Fruit fly (Drosophila melanogaster) whole organism, pupa: Measurements from ENCODE around the gene spri.

Experiments used
- CG10348 ChIP-seq: fragments of 200-800 bp; sonication (Bioruptor generic); IDR thresholded peaks from 2 replicates; pipeline ENCODE4 v1.3.6; 2022; ENCODE audit warnings: missing biosample characterization, missing genetic modification characterization
- CG12605 ChIP-seq: fragments of 200-800 bp; sonication (Bioruptor generic); IDR thresholded peaks from 2 replicates; pipeline ENCODE4 v1.3.6; 2022; ENCODE audit warnings: missing biosample characterization, missing genetic modification characterization
- CG13204 ChIP-seq: fragments of 200-800 bp; sonication (Bioruptor generic); optimal IDR thresholded peaks from 2 replicates; lab custom pipeline; 2018; ENCODE audit warnings: missing biosample characterization, mild to moderate bottlenecking, missing genetic modification characterization, moderate library complexity
- CG14655 ChIP-seq: fragments of 200-800 bp; sonication (Bioruptor generic); optimal IDR thresholded peaks from 3 replicates; lab custom pipeline; 2017; ENCODE audit warnings: mild to moderate bottlenecking, missing biosample characterization, missing genetic modification reagents, missing genetic modification characterization
- CG15710 ChIP-seq: fragments of 200-800 bp; sonication (Bioruptor generic); optimal IDR thresholded peaks from 2 replicates; lab custom pipeline; 2018; ENCODE audit warnings: missing biosample characterization, mild to moderate bottlenecking, missing genetic modification characterization, moderate library complexity
- CG17806 ChIP-seq: fragments of 200-800 bp; sonication (Bioruptor generic); optimal IDR thresholded peaks from 2 replicates; lab custom pipeline; 2018; ENCODE audit warnings: missing biosample characterization, mild to moderate bottlenecking, missing genetic modification characterization, moderate library complexity
- CG32121 ChIP-seq: fragments of 200-800 bp; sonication (Bioruptor generic); IDR thresholded peaks from 2 replicates; pipeline ENCODE4 v1.3.6; 2022; ENCODE audit warnings: missing biosample characterization, missing genetic modification characterization
- CG34367 ChIP-seq: fragments of 200-800 bp; sonication (Bioruptor generic); optimal IDR thresholded peaks from 2 replicates; lab custom pipeline; 2018; ENCODE audit warnings: missing biosample characterization, mild to moderate bottlenecking, missing genetic modification characterization
- CG4496 ChIP-seq: fragments of 200-800 bp; sonication (Bioruptor generic); IDR thresholded peaks from 3 replicates; pipeline ENCODE4 v1.3.6; 2022; ENCODE audit warnings: missing biosample characterization, missing genetic modification characterization
- CG8159 ChIP-seq: fragments of 200-800 bp; sonication (Bioruptor generic); optimal IDR thresholded peaks from 3 replicates; lab custom pipeline; 2018; ENCODE audit warnings: missing biosample characterization, mild to moderate bottlenecking, missing genetic modification characterization, moderate library complexity
- CG8301 ChIP-seq: fragments of 200-800 bp; sonication (Bioruptor generic); optimal IDR thresholded peaks from 2 replicates; lab custom pipeline; 2018; ENCODE audit warnings: missing biosample characterization, mild to moderate bottlenecking, missing genetic modification characterization
- CG9948 ChIP-seq: fragments of 200-800 bp; sonication (Bioruptor generic); optimal IDR thresholded peaks from 2 replicates; lab custom pipeline; 2018; ENCODE audit warnings: missing biosample characterization, mild to moderate bottlenecking, missing genetic modification characterization, moderate library complexity
- D1 ChIP-seq: fragments of 200-800 bp; sonication (Bioruptor generic); optimal IDR thresholded peaks from 2 replicates; lab custom pipeline; 2018; ENCODE audit warnings: missing biosample characterization, mild to moderate bottlenecking, missing genetic modification characterization, moderate library complexity
- EcR ChIP-seq: fragments of 200-800 bp; sonication (Bioruptor generic); optimal IDR thresholded peaks from 3 replicates; lab custom pipeline; 2019; ENCODE audit warnings: missing biosample characterization, missing genetic modification characterization, mild to moderate bottlenecking, moderate library complexity, missing genetic modification reagents
- Ets98B ChIP-seq: fragments of 200-800 bp; sonication (Bioruptor generic); IDR thresholded peaks from 2 replicates; pipeline ENCODE4 v1.3.6; 2022; ENCODE audit warnings: missing biosample characterization, missing genetic modification characterization
- Pif1A ChIP-seq: fragments of 200-800 bp; sonication (Bioruptor generic); optimal IDR thresholded peaks from 3 replicates; lab custom pipeline; 2016; ENCODE audit warnings: missing biosample characterization, missing genetic modification characterization
- Pif1B ChIP-seq: fragments of 200-800 bp; sonication (Bioruptor generic); optimal IDR thresholded peaks from 3 replicates; lab custom pipeline; 2016; ENCODE audit warnings: missing biosample characterization, missing genetic modification characterization
- Snoo ChIP-seq: fragments of 200-800 bp; sonication (Bioruptor generic); optimal IDR thresholded peaks from 3 replicates; lab custom pipeline; 2017; ENCODE audit warnings: missing biosample characterization, mild to moderate bottlenecking, missing genetic modification characterization, inconsistent platforms
- fd96Ca ChIP-seq: fragments of 200-800 bp; sonication (Bioruptor generic); IDR thresholded peaks from 3 replicates; pipeline ENCODE4 v1.3.6; 2022; ENCODE audit warnings: missing biosample characterization, missing genetic modification characterization
- gl ChIP-seq: fragments of 200-800 bp; sonication (Bioruptor generic); optimal IDR thresholded peaks from 2 replicates; lab custom pipeline; 2018; ENCODE audit warnings: missing biosample characterization, mild to moderate bottlenecking, missing genetic modification characterization
- rn ChIP-seq: fragments of 200-800 bp; sonication (Bioruptor generic); IDR thresholded peaks from 2 replicates; pipeline ENCODE4 v1.3.6; 2022; ENCODE audit warnings: missing biosample characterization, missing genetic modification characterization

spri gene

dm6 chrX:10570142-10570756 lies 15.0 kb downstream of the spri start:
- peak; percentile 65 for TF ChIP-seq rn
- TF ChIP-seq CG8301: peak; percentile 89
- peak; percentile 83 for TF ChIP-seq CG32121
- peak; percentile 23 for TF ChIP-seq Snoo (tag; lab: Kevin White, UChicago)
- peak; percentile 84 for TF ChIP-seq CG34367 (tag; lab: Kevin White, UChicago)
- TF ChIP-seq CG10348: peak; percentile 40; the same call in 1 of the 2 replicates
- peak; percentile 89 for TF ChIP-seq Pif1A (GFP tag; lab: Kevin White, UChicago)
- peak; percentile 89 for TF ChIP-seq Ets98B (GFP tag; lab: Robert Waterston, UW)
- peak; percentile 92 for TF ChIP-seq fd96Ca (GFP tag; lab: Robert Waterston, UW)
- TF ChIP-seq gl (tag; lab: Kevin White, UChicago): peak; percentile 76
- peak; percentile 62 for TF ChIP-seq CG13204 (GFP tag; lab: Kevin White, UChicago)
- peak; percentile 92 for TF ChIP-seq CG4496 (GFP tag; lab: Robert Waterston, UW)
- peak; percentile 83 for TF ChIP-seq CG8159 (tag; lab: Kevin White, UChicago)
- peak; percentile 85 for TF ChIP-seq CG12605 (GFP tag; lab: Robert Waterston, UW)
- TF ChIP-seq Pif1B (GFP tag; lab: Kevin White, UChicago): peak; percentile 86
- peak; percentile 84 for TF ChIP-seq CG9948 (tag; lab: Kevin White, UChicago)
- TF ChIP-seq CG14655 (GFP tag; lab: Kevin White, UChicago): peak; percentile 91
- peak; percentile 83 for TF ChIP-seq CG17806 (tag; lab: Kevin White, UChicago)
- TF ChIP-seq CG15710 (tag; lab: Kevin White, UChicago): peak; percentile 79
- no peak for TF ChIP-seq D1 (tag; lab: Kevin White, UChicago)
- TF ChIP-seq EcR (GFP tag; lab: Kevin White, UChicago): no peak

dm6 chrX:10566491-10566890 lies 18.7 kb downstream of the spri start, which contains the start of gene CG15296:
Gene CG15296, minus strand, starts transcription at chrX:10566591.
- TF ChIP-seq CG13204 (GFP tag; lab: Kevin White, UChicago): no peak
- TF ChIP-seq CG17806 (tag; lab: Kevin White, UChicago): no peak
- TF ChIP-seq CG4496 (GFP tag; lab: Robert Waterston, UW): no peak
- no peak for TF ChIP-seq fd96Ca (GFP tag; lab: Robert Waterston, UW)
- no peak for TF ChIP-seq CG8301
- TF ChIP-seq gl (tag; lab: Kevin White, UChicago): no peak
- TF ChIP-seq Snoo (tag; lab: Kevin White, UChicago): no peak
- no peak for TF ChIP-seq CG14655 (GFP tag; lab: Kevin White, UChicago)
- TF ChIP-seq D1 (tag; lab: Kevin White, UChicago): no peak
- TF ChIP-seq CG34367 (tag; lab: Kevin White, UChicago): no peak
- TF ChIP-seq EcR (GFP tag; lab: Kevin White, UChicago): no peak
- no peak for TF ChIP-seq CG9948 (tag; lab: Kevin White, UChicago)
- TF ChIP-seq Pif1A (GFP tag; lab: Kevin White, UChicago): no peak
- TF ChIP-seq rn: no peak
- TF ChIP-seq CG12605 (GFP tag; lab: Robert Waterston, UW): no peak
- no peak for TF ChIP-seq CG8159 (tag; lab: Kevin White, UChicago)
- TF ChIP-seq CG10348: no peak
- no peak for TF ChIP-seq CG15710 (tag; lab: Kevin White, UChicago)
- no peak for TF ChIP-seq Pif1B (GFP tag; lab: Kevin White, UChicago)
- TF ChIP-seq, all 21 proteins: peak for 0

- TF ChIP-seq CG10348 (no peak), CG32121 (no peak), Snoo (tag; lab: Kevin White, UChicago) (no peak), CG15710 (tag; lab: Kevin White, UChicago) (no peak), rn (no peak), fd96Ca (GFP tag; lab: Robert Waterston, UW) (no peak), Pif1B (GFP tag; lab: Kevin White, UChicago) (no peak), CG8159 (tag; lab: Kevin White, UChicago) (no peak), CG17806 (tag; lab: Kevin White, UChicago) (no peak), CG13204 (GFP tag; lab: Kevin White, UChicago) (no peak), CG14655 (GFP tag; lab: Kevin White, UChicago) (no peak), D1 (tag; lab: Kevin White, UChicago) (no peak)
Observed at dm6 chrX:10564145-10564544, 21.1 kb downstream of the spri start.

dm6 chrX:10561433-10561832 lies 23.8 kb downstream of the spri start:
- TF ChIP-seq Pif1A (GFP tag; lab: Kevin White, UChicago) (peak; percentile 50), CG17806 (tag; lab: Kevin White, UChicago) (peak; percentile 64), Pif1B (GFP tag; lab: Kevin White, UChicago) (peak; percentile 54), CG9948 (tag; lab: Kevin White, UChicago) (peak; percentile 75), CG8159 (tag; lab: Kevin White, UChicago) (peak; percentile 68), rn (no peak), CG4496 (GFP tag; lab: Robert Waterston, UW) (peak; percentile 74), Snoo (tag; lab: Kevin White, UChicago) (peak; percentile 63), EcR (GFP tag; lab: Kevin White, UChicago) (no peak), CG32121 (peak; percentile 78), CG13204 (GFP tag; lab: Kevin White, UChicago) (no peak), CG14655 (GFP tag; lab: Kevin White, UChicago) (peak; percentile 76), CG12605 (GFP tag; lab: Robert Waterston, UW) (0 out of 2 replicates have a peak, but pooled peaks have one; percentile 35), Ets98B (GFP tag; lab: Robert Waterston, UW) (peak; percentile 71), fd96Ca (GFP tag; lab: Robert Waterston, UW) (no peak), D1 (tag; lab: Kevin White, UChicago) (peak; percentile 69), CG34367 (tag; lab: Kevin White, UChicago) (peak; percentile 37), CG15710 (tag; lab: Kevin White, UChicago) (peak; percentile 64), CG10348 (0 out of 2 replicates have a peak, but pooled peaks have one; percentile 17), CG8301 (peak; percentile 77), gl (tag; lab: Kevin White, UChicago) (peak; percentile 2)
